Fruit fly (Drosophila melanogaster): ENCODE data around the gene CG34288.
A peak's percentile ranks its signal among the peaks of the same experiment; 100 is the strongest.

Gene CG34288

DNA sequence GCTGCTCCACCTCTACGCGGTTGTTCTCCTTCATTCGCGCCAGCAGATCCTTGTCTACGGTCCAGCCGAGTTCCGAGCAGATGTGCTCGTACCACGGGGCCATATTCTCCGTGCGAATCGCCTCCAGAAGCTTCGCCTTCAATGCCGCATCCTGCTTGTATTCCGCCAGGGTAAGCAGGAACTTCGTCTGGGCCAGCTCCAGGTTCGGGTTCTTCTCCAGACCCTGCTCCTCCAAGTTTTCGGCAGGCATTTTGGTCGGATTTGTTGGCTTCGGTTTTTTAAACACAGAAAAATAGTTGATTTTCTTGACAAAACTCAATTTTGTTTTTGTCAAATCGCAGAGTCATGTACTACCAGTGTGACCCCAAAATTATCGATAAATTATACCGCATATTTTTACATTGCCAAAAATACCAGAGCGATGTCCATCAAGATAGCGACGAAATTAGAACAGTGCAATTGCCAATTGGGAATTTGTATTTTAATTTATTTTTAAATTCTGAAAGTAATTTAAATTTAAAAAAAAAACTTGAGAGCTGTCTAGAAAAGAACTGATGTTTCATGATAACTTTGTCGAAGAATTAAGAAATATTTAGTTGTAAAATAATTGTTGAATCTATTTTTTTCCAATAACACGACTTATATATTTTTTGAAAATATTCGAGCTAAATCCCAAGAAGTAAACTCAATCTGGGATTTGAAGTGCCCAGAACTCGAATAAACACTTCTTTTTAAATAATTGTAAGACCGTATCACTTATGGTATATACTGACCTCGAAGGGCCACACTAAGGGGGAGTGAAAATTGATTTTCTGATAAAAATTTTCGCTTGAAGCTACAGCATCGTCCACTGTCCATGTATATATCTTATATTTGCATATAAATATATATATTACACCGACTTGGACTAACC, 14.9 kb upstream of the CG34288 start, which contains the start of the genes Rpn7 and AP-2mu:
TSS of gene Rpn7 (minus strand) at position 382 of the 913 bp plus-strand sequence.
TSS of gene AP-2mu (plus strand) at position 783 of the 913 bp plus-strand sequence.
- TF ChIP-seq CG8478 (optimal IDR thresholded peaks at IDR 0.05), result no peak
- peak in 1 of 2 experiments; percentile 3 for TF ChIP-seq CTCF (optimal IDR thresholded peaks at IDR 0.05)

DNA sequence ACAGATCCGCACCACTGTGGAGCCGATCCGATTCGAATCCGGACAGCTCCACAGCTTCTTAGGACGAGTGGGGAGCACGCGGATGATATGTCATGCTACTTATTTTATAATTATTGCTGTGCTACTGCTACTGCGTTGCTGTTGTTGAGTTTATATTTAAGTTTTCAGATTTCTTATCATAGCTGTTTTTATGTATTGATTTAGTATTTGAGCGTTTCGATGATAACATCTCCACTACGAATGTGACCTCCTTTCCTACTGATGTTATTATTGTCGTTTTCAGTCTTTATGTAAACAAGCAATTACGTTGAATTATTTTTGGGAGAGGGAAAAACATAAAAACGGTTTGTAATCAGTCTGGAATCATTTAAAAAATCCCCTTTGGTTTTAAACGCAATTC, 8.9 kb upstream of the CG34288 start:
- TF ChIP-seq CTCF (optimal IDR thresholded peaks at IDR 0.05) (no peak), CG8478 (optimal IDR thresholded peaks at IDR 0.05) (no peak)

DNA sequence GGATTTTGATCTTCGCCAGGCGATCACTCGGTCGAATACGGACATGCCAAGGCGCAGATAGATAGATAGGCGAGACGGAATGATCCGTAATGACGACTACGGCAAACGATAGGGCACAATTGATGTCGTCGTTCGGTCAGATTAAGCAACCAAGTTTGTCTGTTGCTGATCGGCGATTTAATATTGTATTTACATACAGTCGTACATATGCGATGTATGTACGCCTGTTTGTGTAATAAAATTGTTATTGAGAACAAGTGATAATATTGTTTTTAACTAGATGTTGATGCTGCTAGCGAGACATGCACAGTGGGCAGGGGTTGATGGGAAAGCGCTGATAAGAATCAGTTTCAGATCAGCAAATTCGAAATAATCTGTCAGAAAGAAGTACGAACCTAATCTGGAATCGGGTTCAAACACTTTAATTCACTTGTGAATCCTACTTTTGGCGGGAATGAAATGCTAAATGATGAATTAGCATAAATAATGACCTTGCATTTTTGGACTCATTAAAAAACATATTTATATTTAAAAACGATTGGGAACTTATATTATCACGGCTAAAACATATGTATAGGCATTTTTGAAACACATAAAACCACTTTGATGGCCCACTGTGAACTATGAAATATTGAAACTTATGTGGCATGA, 8.4 kb upstream of the CG34288 start:
- TF ChIP-seq CTCF (optimal IDR thresholded peaks at IDR 0.05), result no peak
- no peak for TF ChIP-seq CG8478 (optimal IDR thresholded peaks at IDR 0.05)

DNA sequence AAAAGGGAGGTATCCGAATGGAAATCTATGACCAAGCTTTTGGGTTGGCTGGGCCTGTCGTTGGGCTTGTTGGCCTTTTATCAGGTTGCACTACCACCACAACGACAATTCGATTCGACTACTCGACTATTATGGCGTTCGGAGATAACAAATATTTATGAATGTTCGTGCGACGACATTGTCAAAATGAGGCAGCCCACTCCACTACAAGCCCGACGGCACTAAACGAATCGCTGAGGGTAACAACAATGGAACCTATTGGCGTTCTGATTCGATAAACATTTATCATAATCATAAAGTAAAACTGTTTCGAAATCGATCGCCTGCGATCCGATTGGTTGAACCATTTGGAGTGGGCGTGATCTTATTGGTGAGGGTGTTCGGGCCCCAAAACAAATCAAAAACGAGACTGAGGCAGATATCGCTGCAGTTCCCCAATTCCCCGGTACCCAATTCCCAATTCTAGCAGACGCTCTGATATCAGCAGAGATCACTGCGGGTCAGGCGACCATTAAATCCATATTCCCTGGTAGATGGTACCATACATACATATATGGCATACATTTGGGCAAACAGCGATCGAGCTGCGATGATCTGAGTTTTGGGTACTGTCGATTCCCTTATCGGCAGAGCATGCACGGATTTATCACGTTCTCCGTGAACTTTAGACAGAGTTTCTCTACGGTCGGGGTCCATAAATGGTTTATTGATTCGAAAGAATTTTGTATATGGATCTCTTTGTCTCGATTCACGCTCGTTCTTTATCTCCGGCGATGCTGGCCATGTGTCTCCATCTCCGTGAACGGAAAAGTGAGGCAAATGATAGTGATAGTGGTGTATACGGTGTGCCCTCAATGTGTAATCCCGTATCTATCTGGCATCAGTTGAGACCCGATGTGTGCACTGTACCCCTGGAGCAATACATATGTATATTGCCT, 7.6 kb upstream of the CG34288 start:
- no peak for TF ChIP-seq CTCF (optimal IDR thresholded peaks at IDR 0.05)
- no peak for TF ChIP-seq CG8478 (optimal IDR thresholded peaks at IDR 0.05)

DNA sequence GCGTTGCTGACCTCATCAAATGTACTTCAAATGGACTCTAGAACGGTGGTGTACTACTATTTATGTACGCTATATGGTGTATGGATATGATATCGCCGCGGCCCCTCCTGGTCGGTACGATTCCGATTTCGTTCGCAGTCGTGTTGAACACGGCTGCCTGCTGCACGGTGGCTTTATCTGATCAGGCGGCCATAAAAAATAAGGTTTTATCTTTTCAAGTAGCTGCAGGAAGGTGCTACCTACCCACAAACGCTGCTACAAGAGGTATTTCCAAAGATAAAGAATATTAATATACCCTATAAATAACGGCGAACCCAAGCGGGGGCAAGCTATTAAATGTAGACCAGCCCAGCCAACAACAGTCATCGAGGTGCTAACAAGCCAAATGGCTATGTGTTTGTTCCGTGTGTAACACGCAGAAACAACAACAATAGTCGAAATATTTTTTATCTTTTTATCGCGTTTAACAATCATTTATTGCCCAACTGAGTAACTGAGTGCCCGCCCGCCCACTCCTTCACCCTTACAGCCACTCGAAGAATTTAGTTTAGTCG, 2.9 kb upstream of the CG34288 start:
- TF ChIP-seq CTCF (optimal IDR thresholded peaks at IDR 0.05), result no peak
- no peak for TF ChIP-seq CG8478 (optimal IDR thresholded peaks at IDR 0.05)

DNA sequence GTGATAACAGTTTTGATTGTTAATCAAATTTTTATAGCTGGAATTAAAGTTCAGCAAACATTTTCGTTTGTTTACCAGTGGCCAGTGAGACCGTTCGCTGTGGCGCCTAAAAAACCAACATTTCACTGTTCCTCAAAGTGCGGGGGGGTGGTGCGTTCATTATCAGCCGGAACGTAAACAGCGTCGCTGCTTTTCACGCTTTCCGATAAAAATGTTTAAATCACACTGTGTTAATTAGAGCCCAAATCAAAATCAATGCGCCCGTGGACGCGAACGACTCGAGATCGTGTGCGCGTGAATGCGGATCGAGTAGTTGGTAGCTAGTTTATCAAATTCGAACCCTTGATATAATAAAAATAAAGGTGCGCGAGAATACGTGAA, 801 bp upstream of the CG34288 start, which contains the start of gene CG34376:
TSS of gene CG34376 (plus strand) at position 226 of the 381 bp plus-strand sequence.
- no peak for TF ChIP-seq CG8478 (optimal IDR thresholded peaks at IDR 0.05)
- TF ChIP-seq CTCF (optimal IDR thresholded peaks at IDR 0.05), result no peak

DNA sequence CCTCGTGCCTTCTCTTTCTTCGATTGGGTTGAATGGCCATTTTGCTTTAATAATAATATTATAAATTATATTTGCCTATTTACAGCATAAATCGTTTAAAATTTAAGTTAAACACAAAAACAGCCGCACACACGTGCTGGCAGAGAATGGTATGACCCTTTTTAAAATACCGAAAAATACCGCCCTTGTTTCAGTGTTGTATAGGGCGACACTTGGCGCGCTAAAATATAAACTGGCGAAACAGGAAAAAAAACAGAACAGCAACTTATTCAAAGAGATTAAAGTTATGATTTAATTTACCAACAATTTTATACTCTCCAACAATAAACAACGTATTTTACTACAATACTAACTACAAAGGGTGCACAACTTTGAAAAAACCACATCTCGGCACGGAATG, 570 bp downstream of the CG34288 start, which contains the start of gene CG12499:
TSS of gene CG12499 (minus strand) at position 95 of the 400 bp plus-strand sequence.
- no peak for TF ChIP-seq CTCF (optimal IDR thresholded peaks at IDR 0.05)
- TF ChIP-seq CG8478 (optimal IDR thresholded peaks at IDR 0.05), result no peak

DNA sequence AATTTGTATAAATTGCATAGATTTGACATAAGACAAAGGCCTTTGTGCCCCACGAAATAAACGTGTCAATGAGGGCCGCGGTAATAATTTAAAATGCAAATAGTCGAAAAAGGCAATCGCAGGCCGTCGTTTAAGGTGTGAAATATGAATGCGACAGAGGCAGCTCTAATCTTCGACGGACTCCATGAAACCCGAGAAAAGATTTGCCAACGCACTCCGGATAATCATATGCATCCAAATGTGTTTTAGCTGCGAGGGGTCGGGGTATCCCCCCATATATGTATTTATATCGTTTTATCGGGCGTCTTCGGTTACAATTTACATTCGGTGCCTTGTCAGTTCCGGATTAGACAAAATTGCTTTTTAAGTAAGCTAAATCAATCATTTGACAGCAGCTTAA, 8.8 kb downstream of the CG34288 start:
- no peak for TF ChIP-seq CTCF (optimal IDR thresholded peaks at IDR 0.05)
- TF ChIP-seq CG8478 (optimal IDR thresholded peaks at IDR 0.05), result no peak

DNA sequence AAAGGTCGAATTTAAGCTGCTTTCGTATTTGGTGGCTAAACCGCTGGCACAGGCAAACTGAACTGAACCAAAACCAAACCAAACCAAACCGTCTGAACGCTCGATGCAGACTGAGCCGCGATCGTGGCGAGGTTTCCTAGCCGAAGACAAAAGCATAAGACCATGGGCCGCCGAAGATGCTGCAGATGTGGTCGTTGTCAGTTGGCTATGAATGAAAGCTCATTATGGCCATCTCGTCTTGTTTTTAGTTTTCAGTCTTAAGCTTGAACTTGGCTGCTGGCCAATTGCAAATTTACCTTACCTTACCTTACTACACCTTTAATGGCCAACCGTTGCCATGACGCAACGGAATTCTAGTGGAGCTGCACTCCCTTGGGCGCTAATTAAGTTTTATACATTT, 11.0 kb downstream of the CG34288 start, which contains the start of gene CG13847:
TSS of gene CG13847 (minus strand) at position 101 of the 400 bp plus-strand sequence.
- TF ChIP-seq CTCF (optimal IDR thresholded peaks at IDR 0.05) (no peak), CG8478 (optimal IDR thresholded peaks at IDR 0.05) (no peak)

DNA sequence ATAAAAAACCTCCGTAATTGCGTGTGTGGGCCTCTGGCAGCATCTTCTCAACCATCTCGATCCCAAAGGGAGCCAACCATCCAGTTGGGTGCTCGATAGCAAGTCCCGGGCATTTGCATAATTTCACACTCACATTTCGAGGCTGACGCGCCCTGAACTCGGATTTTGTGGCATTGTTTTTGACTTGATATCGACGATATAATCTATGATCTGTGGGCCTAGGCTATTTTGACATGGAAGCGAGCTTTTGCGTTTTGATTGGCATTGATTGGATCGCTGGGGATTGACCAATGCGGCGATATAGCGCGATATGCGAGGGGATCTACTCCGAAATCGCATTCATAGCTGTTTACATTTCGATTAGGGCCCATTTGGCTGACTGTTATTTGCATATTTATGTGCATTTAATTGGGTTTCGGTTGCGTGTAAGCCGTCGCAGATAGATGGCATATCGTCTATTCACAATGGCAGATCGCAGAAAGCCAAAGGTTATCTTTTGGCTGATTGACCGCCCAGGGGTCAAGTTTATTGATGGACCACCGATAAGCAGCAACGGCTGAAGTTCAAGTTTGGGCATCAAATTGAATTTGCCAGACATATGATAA, 14.8 kb downstream of the CG34288 start:
- TF ChIP-seq CG8478 (optimal IDR thresholded peaks at IDR 0.05), result no peak
- no peak for TF ChIP-seq CTCF (optimal IDR thresholded peaks at IDR 0.05)

DNA sequence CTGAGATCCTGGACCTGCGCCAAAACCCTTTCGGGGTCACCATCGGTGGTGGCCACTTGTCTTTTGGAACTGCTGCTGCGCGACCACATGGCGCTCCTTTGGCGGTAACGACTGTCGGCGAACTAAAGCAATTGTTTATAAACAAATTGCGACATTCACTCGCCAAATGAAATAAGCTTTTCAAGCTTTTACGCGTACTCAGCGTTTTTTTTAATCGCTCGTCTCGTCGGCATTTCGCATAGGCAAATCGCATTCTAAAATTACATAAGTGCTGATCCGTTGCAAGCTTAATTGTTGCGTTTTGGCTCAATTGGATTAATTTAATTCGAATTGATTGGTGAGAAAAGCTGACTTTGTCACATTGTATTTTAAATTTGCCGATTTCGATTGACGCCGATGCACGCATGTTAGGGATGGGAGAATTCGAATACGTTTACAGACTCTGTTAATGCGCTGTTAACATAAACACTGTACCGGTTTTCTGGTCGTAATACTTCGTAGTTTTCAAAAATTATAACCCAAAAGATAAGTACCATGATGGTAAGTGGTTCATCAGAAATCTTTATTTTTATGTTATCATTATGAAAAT, 22.4 kb downstream of the CG34288 start, which contains the start of gene pinta:
TSS of gene pinta (minus strand) at position 328 of the 589 bp plus-strand sequence.
- TF ChIP-seq CG8478 (optimal IDR thresholded peaks at IDR 0.05) (no peak), CTCF (optimal IDR thresholded peaks at IDR 0.05) (no peak)

DNA sequence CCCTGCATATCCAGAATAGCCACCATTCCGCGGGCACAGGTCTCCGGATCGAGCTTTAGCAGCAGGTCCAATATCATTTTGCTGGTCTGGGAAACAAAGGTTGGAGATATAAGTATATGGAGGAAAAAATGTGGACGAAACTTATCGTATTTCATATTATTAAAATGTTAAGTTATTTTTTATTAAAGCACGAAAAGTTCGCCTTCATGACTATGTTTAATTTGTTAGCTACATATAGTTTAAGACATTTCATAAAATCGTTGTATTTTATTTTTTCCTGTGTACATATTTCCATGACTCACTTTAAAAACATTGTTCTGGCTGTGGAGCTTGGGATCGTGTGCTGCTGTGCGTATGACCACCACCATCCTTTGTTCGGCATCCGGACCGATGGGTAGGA, 23.1 kb downstream of the CG34288 start:
- TF ChIP-seq CTCF (optimal IDR thresholded peaks at IDR 0.05), result no peak
- TF ChIP-seq CG8478 (optimal IDR thresholded peaks at IDR 0.05), result no peak

DNA sequence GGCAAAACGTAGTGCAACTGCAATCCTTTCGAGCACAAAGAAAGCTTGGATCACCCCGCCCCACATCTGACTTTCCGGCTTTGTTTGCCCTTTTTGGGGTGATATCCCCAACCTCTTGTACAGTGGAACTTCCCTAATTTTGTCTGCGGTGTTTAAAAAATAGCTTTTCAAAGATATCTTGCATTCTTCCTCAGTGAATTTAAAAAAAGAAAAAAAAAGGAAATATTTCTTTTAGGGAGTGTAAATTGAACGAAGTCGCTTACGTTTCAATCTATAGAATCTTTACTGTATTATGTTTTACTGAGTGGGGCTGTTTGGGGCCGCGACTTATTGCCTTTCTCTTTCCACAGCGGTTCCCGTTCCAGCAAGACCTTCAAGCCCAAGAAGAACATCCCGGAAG, 25.4 kb downstream of the CG34288 start:
- no peak for TF ChIP-seq CTCF (optimal IDR thresholded peaks at IDR 0.05)
- TF ChIP-seq CG8478 (optimal IDR thresholded peaks at IDR 0.05), result no peak

Data from S2 (cell line).